Worm (Caenorhabditis elegans): ENCODE data around the gene C44B11.6.

- TF ChIP-seq aly-2 (tag; optimal IDR thresholded peaks at IDR 0.05) (no peak), sptf-1 (tag; optimal IDR thresholded peaks at IDR 0.05) (no peak), fkh-10 (GFP tag; optimal IDR thresholded peaks at IDR 0.05) (no peak), swsn-7 (tag; optimal IDR thresholded peaks at IDR 0.05) (no peak), snpc-4 (tag; optimal IDR thresholded peaks at IDR 0.05) (no peak), nhr-237 (tag; optimal IDR thresholded peaks at IDR 0.05) (no peak), nhr-76 (tag; optimal IDR thresholded peaks at IDR 0.05) (no peak)
Observed at ce11 chrIII:3171382-3171781, 18.4 kb downstream of the C44B11.6 start, which contains the start of gene R148.4.

All from whole organism, L1 larva.